Worm (Caenorhabditis elegans) whole organism, mixed stage, embryonic: ENCODE data around the gene srlf-2.

Experiments
- M03D4.4 ChIP-seq: sonication (generic microtip); optimal IDR thresholded peaks from 2 replicates; lab custom pipeline; 2017; ENCODE audit warnings: mild to moderate bottlenecking, missing genetic modification characterization, missing compliant biosample characterization
- bed-3 ChIP-seq: fragments of 200-800 bp; sonication (Bioruptor generic); optimal IDR thresholded peaks from 3 replicates; lab custom pipeline; 2018; ENCODE audit warnings: mild to moderate bottlenecking, missing genetic modification characterization, moderate library complexity, missing compliant biosample characterization
- blmp-1 ChIP-seq: fragments of 150-350 bp; optimal IDR thresholded peaks from 2 replicates; lab custom pipeline; 2014; ENCODE audit warnings: missing biosample characterization, missing genetic modification characterization
- ceh-43 ChIP-seq: fragments of 200-800 bp; sonication (Bioruptor generic); optimal IDR thresholded peaks from 2 replicates; lab custom pipeline; 2018; ENCODE audit warnings: mild to moderate bottlenecking, missing genetic modification characterization, moderate library complexity, missing compliant biosample characterization
- ceh-83 ChIP-seq: fragments of 200-800 bp; sonication (Bioruptor generic); optimal IDR thresholded peaks from 2 replicates; lab custom pipeline; 2018; ENCODE audit warnings: mild to moderate bottlenecking, missing genetic modification characterization, missing compliant biosample characterization
- ces-1 ChIP-seq: fragments of 150-350 bp; optimal IDR thresholded peaks from 2 replicates; lab custom pipeline; 2014; ENCODE audit warnings: missing biosample characterization, missing genetic modification reagents, missing genetic modification characterization
- cnd-1 ChIP-seq: fragments of 200-800 bp; sonication (Bioruptor generic); optimal IDR thresholded peaks from 2 replicates; lab custom pipeline; 2018; ENCODE audit warnings: mild to moderate bottlenecking, missing genetic modification characterization, missing compliant biosample characterization
- drap-1 ChIP-seq: fragments of 200-800 bp; sonication (Bioruptor generic); optimal IDR thresholded peaks from 3 replicates; lab custom pipeline; 2018; ENCODE audit warnings: mild to moderate bottlenecking, missing genetic modification characterization, missing compliant biosample characterization
- elt-1 ChIP-seq: sonication (generic microtip); optimal IDR thresholded peaks from 2 replicates; lab custom pipeline; 2017; ENCODE audit warnings: missing genetic modification characterization, mild to moderate bottlenecking, missing compliant biosample characterization, antibody characterized with exemption, moderate library complexity, borderline replicate concordance; ENCODE audit not compliant: insufficient read depth
- flh-1 ChIP-seq: fragments of 200-800 bp; sonication (Bioruptor generic); optimal IDR thresholded peaks from 2 replicates; lab custom pipeline; 2018; ENCODE audit warnings: mild to moderate bottlenecking, missing genetic modification characterization, moderate library complexity, missing compliant biosample characterization
- ham-2 ChIP-seq: fragments of 200-800 bp; sonication (Bioruptor generic); optimal IDR thresholded peaks from 2 replicates; lab custom pipeline; 2018; ENCODE audit warnings: mild to moderate bottlenecking, missing genetic modification characterization, missing compliant biosample characterization
- hlh-1 ChIP-seq: fragments of 150-350 bp; optimal IDR thresholded peaks from 2 replicates; lab custom pipeline; 2014; ENCODE audit warnings: missing biosample characterization, missing genetic modification reagents, missing genetic modification characterization
- lin-32 ChIP-seq: fragments of 200-800 bp; sonication (Bioruptor generic); optimal IDR thresholded peaks from 2 replicates; lab custom pipeline; 2018; ENCODE audit warnings: mild to moderate bottlenecking, missing genetic modification characterization, missing compliant biosample characterization
- lsy-2 ChIP-seq: fragments of 150-350 bp; optimal IDR thresholded peaks from 2 replicates; lab custom pipeline; 2014; ENCODE audit warnings: missing biosample characterization, missing genetic modification characterization
- mab-5 ChIP-seq: fragments of 150-350 bp; optimal IDR thresholded peaks from 2 replicates; lab custom pipeline; 2014; ENCODE audit warnings: missing biosample characterization, missing genetic modification characterization
- mep-1 ChIP-seq: fragments of 150-350 bp; optimal IDR thresholded peaks from 2 replicates; lab custom pipeline; 2017; ENCODE audit warnings: missing biosample characterization, missing genetic modification reagents, missing genetic modification characterization, inconsistent platforms
- nhr-12 ChIP-seq: fragments of 150-350 bp; optimal IDR thresholded peaks from 2 replicates; lab custom pipeline; 2014; ENCODE audit warnings: missing biosample characterization, missing genetic modification characterization
- nhr-2 ChIP-seq: fragments of 150-350 bp; optimal IDR thresholded peaks from 2 replicates; lab custom pipeline; 2014; ENCODE audit warnings: missing biosample characterization, missing genetic modification characterization
- nhr-237 ChIP-seq: fragments of 150-350 bp; optimal IDR thresholded peaks from 2 replicates; lab custom pipeline; 2014; ENCODE audit warnings: missing biosample characterization, missing genetic modification characterization
- nhr-28 ChIP-seq: fragments of 150-350 bp; optimal IDR thresholded peaks from 2 replicates; lab custom pipeline; 2014; ENCODE audit warnings: missing biosample characterization, missing genetic modification characterization
- sem-2 ChIP-seq: fragments of 200-800 bp; sonication (Bioruptor generic); optimal IDR thresholded peaks from 2 replicates; lab custom pipeline; 2018; ENCODE audit warnings: mild to moderate bottlenecking, missing genetic modification characterization, missing compliant biosample characterization
- snpc-4 ChIP-seq: fragments of 150-350 bp; optimal IDR thresholded peaks from 2 replicates; lab custom pipeline; 2014; ENCODE audit warnings: missing biosample characterization, missing genetic modification characterization
- tbx-8 ChIP-seq: fragments of 200-800 bp; sonication (Bioruptor generic); optimal IDR thresholded peaks from 2 replicates; lab custom pipeline; 2018; ENCODE audit warnings: mild to moderate bottlenecking, missing genetic modification characterization, moderate library complexity, missing compliant biosample characterization
- unc-120 ChIP-seq: sonication (generic microtip); optimal IDR thresholded peaks from 2 replicates; lab custom pipeline; 2017; ENCODE audit warnings: missing genetic modification characterization, missing compliant biosample characterization; ENCODE audit not compliant: poor library complexity, severe bottlenecking
- unc-39 ChIP-seq: fragments of 150-350 bp; optimal IDR thresholded peaks from 2 replicates; lab custom pipeline; 2014; ENCODE audit warnings: missing biosample characterization, missing genetic modification characterization
- unc-62 ChIP-seq: fragments of 150-350 bp; optimal IDR thresholded peaks from 2 replicates; lab custom pipeline; 2014; ENCODE audit warnings: missing biosample characterization, missing genetic modification reagents, missing genetic modification characterization
- zip-8 ChIP-seq: fragments of 150-350 bp; optimal IDR thresholded peaks from 2 replicates; lab custom pipeline; 2014; ENCODE audit warnings: missing biosample characterization, missing genetic modification characterization

Gene srlf-2

DNA sequence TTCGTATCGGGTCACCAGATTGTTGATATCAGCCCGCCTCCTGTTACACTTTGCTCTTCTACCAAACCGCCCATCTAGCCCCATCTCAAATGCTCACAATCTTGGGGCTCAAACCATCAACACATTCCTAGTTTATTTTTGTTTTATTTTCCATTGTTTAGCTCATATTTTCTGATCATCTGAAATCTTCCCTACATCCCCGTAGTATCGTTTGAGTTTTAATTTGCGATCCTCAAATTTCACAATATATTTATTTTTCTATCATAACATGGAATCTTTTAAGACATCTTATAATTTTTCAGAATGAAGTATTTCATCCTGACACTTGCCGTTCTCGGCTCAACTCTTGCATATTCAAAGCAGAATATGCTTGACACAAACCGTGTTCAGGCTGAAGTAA, 13.1 kb upstream of the srlf-2 start, which contains the start of gene spp-10:
Gene spp-10, plus strand, starts transcription at position 301 of the 400 bp plus-strand sequence.
- TF ChIP-seq ces-1 (GFP tag; lab: Kevin White, UChicago) (no peak), mab-5 (no peak), tbx-8 (no peak), cnd-1 (tag; lab: Kevin White, UChicago) (no peak)

DNA sequence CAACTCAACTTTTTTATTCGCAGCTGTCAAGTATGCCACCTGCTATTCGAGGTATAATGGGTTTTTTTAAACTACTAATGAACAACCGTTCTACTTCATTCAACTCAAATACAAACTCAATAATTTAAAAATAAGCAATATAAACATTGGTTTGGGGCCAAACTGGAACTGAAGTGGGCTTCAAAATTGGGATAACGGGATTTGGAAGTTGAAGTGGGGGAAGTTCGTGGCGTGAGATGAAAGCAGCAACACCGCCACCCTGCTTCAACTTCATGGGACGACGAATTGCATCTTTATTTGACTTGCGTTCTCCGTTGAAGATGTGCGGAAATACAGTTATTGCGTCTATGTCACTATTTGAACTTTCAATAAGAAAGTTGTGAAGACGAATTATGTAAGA, 11.5 kb upstream of the srlf-2 start:
- TF ChIP-seq sem-2: no peak
- TF ChIP-seq zip-8 (tag; lab: Kevin White, UChicago): no peak
- no peak for TF ChIP-seq snpc-4 (tag; lab: Kevin White, UChicago)
- no peak for TF ChIP-seq nhr-2 (tag; lab: Kevin White, UChicago)

ce11 chrIV:8479346-8479745, 10.7 kb upstream of the srlf-2 start, which contains the start of gene hlh-12:
hlh-12 (minus strand) TSS chrIV:8479446.
- TF ChIP-seq nhr-12: no peak
- TF ChIP-seq mep-1: no peak
- TF ChIP-seq M03D4.4 (tag; lab: Kevin White, UChicago): no peak
- no peak for TF ChIP-seq lin-32 (GFP tag; lab: Kevin White, UChicago)
- no peak for TF ChIP-seq unc-120
- TF ChIP-seq ces-1 (GFP tag; lab: Kevin White, UChicago): no peak
- TF ChIP-seq tbx-8: no peak
- TF ChIP-seq sem-2: no peak
- no peak for TF ChIP-seq ham-2 (GFP tag; lab: Kevin White, UChicago)
- TF ChIP-seq nhr-237 (tag; lab: Kevin White, UChicago): no peak
- TF ChIP-seq, all 35 proteins: peak for 0

- TF ChIP-seq nhr-28 (tag; lab: Kevin White, UChicago) (no peak), hlh-1 (no peak)
These were observed 8.7 kb upstream of the srlf-2 start, which contains the start of gene spp-8 for ce11 chrIV:8481308-8481707. spp-8 (plus strand) TSS chrIV:8481664.

DNA sequence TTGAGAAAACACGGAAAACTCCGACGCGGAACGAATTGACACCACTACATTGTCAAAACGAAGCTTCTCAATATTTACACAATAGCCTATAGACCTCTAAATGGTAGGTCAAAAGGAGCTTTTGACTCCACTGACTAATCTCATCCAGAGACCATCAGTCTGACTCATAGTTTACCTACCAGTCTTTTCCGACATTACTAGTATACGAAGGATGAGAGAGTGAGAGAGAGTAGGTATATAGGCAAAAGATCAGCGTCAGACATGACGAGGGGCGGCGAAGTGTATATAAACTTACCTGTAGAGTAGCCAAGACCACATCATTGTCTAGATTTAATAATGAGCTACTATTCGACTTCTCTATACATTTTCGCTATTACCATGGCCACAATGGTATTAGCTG, 2.8 kb upstream of the srlf-2 start, which contains the start of gene srlf-3:
Gene srlf-3, plus strand, starts transcription at position 301 of the 400 bp plus-strand sequence.
- no peak for TF ChIP-seq mab-5

ce11 chrIV:8488043-8488442, 2.0 kb upstream of the srlf-2 start:
- TF ChIP-seq blmp-1 (no peak), nhr-2 (tag; lab: Kevin White, UChicago) (no peak), drap-1 (GFP tag; lab: Kevin White, UChicago) (no peak), ces-1 (GFP tag; lab: Kevin White, UChicago) (no peak), ceh-43 (GFP tag; lab: Kevin White, UChicago) (no peak), snpc-4 (tag; lab: Kevin White, UChicago) (no peak), nhr-237 (tag; lab: Kevin White, UChicago) (no peak), ceh-83 (GFP tag; lab: Kevin White, UChicago) (no peak), mep-1 (no peak), lsy-2 (tag; lab: Kevin White, UChicago) (no peak), unc-62 (no peak), hlh-1 (no peak), nhr-12 (no peak), elt-1 (tag; lab: Kevin White, UChicago) (no peak), unc-39 (tag; lab: Kevin White, UChicago) (no peak), M03D4.4 (tag; lab: Kevin White, UChicago) (no peak)

DNA sequence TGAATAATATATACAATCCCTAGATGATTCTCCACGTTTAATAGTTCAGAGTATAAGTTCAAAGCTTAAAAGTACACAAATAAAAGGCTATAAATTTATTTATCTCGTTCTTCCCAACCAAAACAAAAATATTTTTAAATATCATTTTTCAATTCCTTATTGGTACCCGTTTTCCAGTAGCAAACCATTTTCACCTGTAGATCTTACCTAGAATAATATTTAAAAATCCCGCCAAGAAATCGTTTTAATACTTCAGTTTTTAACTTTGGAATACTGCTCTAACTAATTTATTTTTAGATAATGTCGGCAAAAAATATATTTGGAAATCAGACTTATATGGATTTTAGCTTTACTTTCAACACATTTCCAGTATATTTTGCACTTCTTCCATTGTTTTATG, 2.2 kb downstream of the srlf-2 start, which contains the start of gene sru-7:
Gene sru-7, plus strand, starts transcription at position 301 of the 400 bp plus-strand sequence.
- TF ChIP-seq drap-1 (GFP tag; lab: Kevin White, UChicago): no peak
- TF ChIP-seq lsy-2 (tag; lab: Kevin White, UChicago): no peak
- no peak for TF ChIP-seq mab-5
- TF ChIP-seq flh-1 (GFP tag; lab: Kevin White, UChicago): no peak
- no peak for TF ChIP-seq elt-1 (tag; lab: Kevin White, UChicago)
- TF ChIP-seq bed-3 (GFP tag; lab: Kevin White, UChicago): no peak
- TF ChIP-seq, all 35 proteins: peak for 0
